Worm (Caenorhabditis elegans) whole organism, late embryonic: ENCODE data around the gene ubh-3.

ENCODE experiments used
- C08G9.2 ChIP-seq: sonication (generic microtip); optimal IDR thresholded peaks from 2 replicates; lab custom pipeline; 2016; ENCODE audit warnings: mild to moderate bottlenecking, missing genetic modification characterization, moderate library complexity, missing compliant biosample characterization
- F13H6.1 ChIP-seq: sonication (generic microtip); optimal IDR thresholded peaks from 2 replicates; lab custom pipeline; 2016; ENCODE audit warnings: missing genetic modification characterization, missing compliant biosample characterization
- K02D7.2 ChIP-seq: sonication (generic microtip); optimal IDR thresholded peaks from 2 replicates; lab custom pipeline; 2017; ENCODE audit warnings: mild to moderate bottlenecking, missing genetic modification characterization, missing compliant biosample characterization
- T23F11.4 ChIP-seq: fragments of 200-800 bp; sonication (Bioruptor generic); optimal IDR thresholded peaks from 2 replicates; lab custom pipeline; 2018; ENCODE audit warnings: mild to moderate bottlenecking, missing genetic modification characterization, missing compliant biosample characterization
- Y22D7AL.16 ChIP-seq: sonication (generic microtip); optimal IDR thresholded peaks from 2 replicates; lab custom pipeline; 2016; ENCODE audit warnings: missing genetic modification characterization, missing compliant biosample characterization
- ama-1 ChIP-seq: fragments of 150-350 bp; optimal IDR thresholded peaks from 2 replicates; lab custom pipeline; 2014
- ceh-2 ChIP-seq: sonication (generic microtip); optimal IDR thresholded peaks from 2 replicates; lab custom pipeline; 2016; ENCODE audit warnings: missing genotype, missing genetic modification characterization, missing compliant biosample characterization
- ceh-24 ChIP-seq: sonication (generic microtip); optimal IDR thresholded peaks from 2 replicates; lab custom pipeline; 2016; ENCODE audit warnings: mild to moderate bottlenecking, missing genetic modification characterization, missing compliant biosample characterization
- ceh-30 ChIP-seq: fragments of 150-350 bp; optimal IDR thresholded peaks from 2 replicates; lab custom pipeline; 2014; ENCODE audit warnings: missing biosample characterization, missing genetic modification characterization
- ceh-31 ChIP-seq: sonication (generic microtip); optimal IDR thresholded peaks from 2 replicates; lab custom pipeline; 2016; ENCODE audit warnings: missing genetic modification characterization, missing compliant biosample characterization
- ceh-34 ChIP-seq: sonication (generic microtip); optimal IDR thresholded peaks from 2 replicates; lab custom pipeline; 2016; ENCODE audit warnings: mild to moderate bottlenecking, missing genetic modification characterization, missing compliant biosample characterization
- ceh-48 ChIP-seq: sonication (generic microtip); optimal IDR thresholded peaks from 2 replicates; lab custom pipeline; 2016; ENCODE audit warnings: missing genetic modification characterization, inconsistent platforms, missing compliant biosample characterization
- ceh-6 ChIP-seq: fragments of 200-800 bp; sonication (Bioruptor generic); optimal IDR thresholded peaks from 2 replicates; lab custom pipeline; 2018; ENCODE audit warnings: mild to moderate bottlenecking, missing genetic modification characterization, missing compliant biosample characterization
- ceh-9 ChIP-seq: sonication (generic microtip); optimal IDR thresholded peaks from 2 replicates; lab custom pipeline; 2016; ENCODE audit warnings: mild to moderate bottlenecking, missing genetic modification characterization, inconsistent platforms, missing compliant biosample characterization
- dve-1 ChIP-seq: sonication (generic microtip); optimal IDR thresholded peaks from 2 replicates; lab custom pipeline; 2017; ENCODE audit warnings: antibody characterized with exemption, mild to moderate bottlenecking, missing genetic modification characterization, missing compliant biosample characterization
- elt-4 ChIP-seq: sonication (generic microtip); optimal IDR thresholded peaks from 2 replicates; lab custom pipeline; 2016; ENCODE audit warnings: missing genetic modification characterization, missing compliant biosample characterization
- ets-4 ChIP-seq: sonication (generic microtip); optimal IDR thresholded peaks from 2 replicates; lab custom pipeline; 2016; ENCODE audit warnings: missing genetic modification characterization, missing compliant biosample characterization
- fkh-6 ChIP-seq: sonication (generic microtip); optimal IDR thresholded peaks from 2 replicates; lab custom pipeline; 2016; ENCODE audit warnings: missing genetic modification characterization, missing compliant biosample characterization
- hlh-13 ChIP-seq: fragments of 200-800 bp; sonication (Bioruptor generic); optimal IDR thresholded peaks from 2 replicates; lab custom pipeline; 2018; ENCODE audit warnings: mild to moderate bottlenecking, missing genetic modification characterization, missing compliant biosample characterization
- hlh-15 ChIP-seq: sonication (generic microtip); optimal IDR thresholded peaks from 2 replicates; lab custom pipeline; 2016; ENCODE audit warnings: missing genetic modification characterization, missing compliant biosample characterization
- hlh-30 ChIP-seq: sonication (generic microtip); optimal IDR thresholded peaks from 2 replicates; lab custom pipeline; 2017; ENCODE audit warnings: antibody characterized with exemption, missing genetic modification characterization, missing compliant biosample characterization; ENCODE audit not compliant: insufficient read depth
- hlh-6 ChIP-seq: sonication (generic microtip); optimal IDR thresholded peaks from 2 replicates; lab custom pipeline; 2016; ENCODE audit warnings: missing genotype, missing genetic modification characterization, missing compliant biosample characterization
- lim-6 ChIP-seq: sonication (generic microtip); optimal IDR thresholded peaks from 2 replicates; lab custom pipeline; 2016; ENCODE audit warnings: missing genetic modification characterization, missing compliant biosample characterization
- madf-2 ChIP-seq: sonication (generic microtip); optimal IDR thresholded peaks from 2 replicates; lab custom pipeline; 2017; ENCODE audit warnings: missing genetic modification characterization, missing compliant biosample characterization
- mec-3 ChIP-seq: sonication (generic microtip); optimal IDR thresholded peaks from 2 replicates; lab custom pipeline; 2016; ENCODE audit warnings: borderline replicate concordance, missing genetic modification characterization, missing compliant biosample characterization
- nhr-11 ChIP-seq: fragments of 150-350 bp; optimal IDR thresholded peaks from 2 replicates; lab custom pipeline; 2014; ENCODE audit warnings: missing biosample characterization, missing genetic modification characterization
- nhr-232 ChIP-seq: sonication (generic microtip); optimal IDR thresholded peaks from 2 replicates; lab custom pipeline; 2016; ENCODE audit warnings: missing genetic modification characterization, missing compliant biosample characterization
- npax-4 ChIP-seq: sonication (generic microtip); optimal IDR thresholded peaks from 2 replicates; lab custom pipeline; 2016; ENCODE audit warnings: missing genetic modification characterization, missing compliant biosample characterization
- pat-9 ChIP-seq: fragments of 200-800 bp; sonication (Bioruptor generic); optimal IDR thresholded peaks from 2 replicates; lab custom pipeline; 2018; ENCODE audit warnings: mild to moderate bottlenecking, missing genetic modification characterization, moderate library complexity, missing compliant biosample characterization
- pqm-1 ChIP-seq: sonication (generic microtip); optimal IDR thresholded peaks from 2 replicates; lab custom pipeline; 2016; ENCODE audit warnings: missing genetic modification characterization, missing compliant biosample characterization
- pros-1 ChIP-seq: fragments of 150-350 bp; optimal IDR thresholded peaks from 2 replicates; lab custom pipeline; 2014; ENCODE audit warnings: missing biosample characterization, missing genetic modification reagents, missing genetic modification characterization
- ref-2 ChIP-seq: sonication (generic microtip); optimal IDR thresholded peaks from 2 replicates; lab custom pipeline; 2016; ENCODE audit warnings: missing genetic modification characterization, missing compliant biosample characterization
- rnt-1 ChIP-seq: sonication (generic microtip); optimal IDR thresholded peaks from 2 replicates; lab custom pipeline; 2016; ENCODE audit warnings: missing genetic modification characterization, missing compliant biosample characterization
- sox-2 ChIP-seq: fragments of 200-800 bp; sonication (Bioruptor generic); IDR thresholded peaks from 2 replicates; pipeline ENCODE4 v1.3.6; 2022; ENCODE audit warnings: missing genetic modification reagents, missing genetic modification characterization, missing compliant biosample characterization
- sox-4 ChIP-seq: sonication (generic microtip); optimal IDR thresholded peaks from 2 replicates; lab custom pipeline; 2017; ENCODE audit warnings: mild to moderate bottlenecking, missing genetic modification characterization, inconsistent platforms, missing compliant biosample characterization
- zip-5 ChIP-seq: sonication (generic microtip); optimal IDR thresholded peaks from 2 replicates; lab custom pipeline; 2016; ENCODE audit warnings: missing genetic modification characterization, missing compliant biosample characterization
- ztf-16 ChIP-seq: sonication (generic microtip); optimal IDR thresholded peaks from 2 replicates; lab custom pipeline; 2017; ENCODE audit warnings: missing genetic modification characterization, missing compliant biosample characterization

Gene ubh-3

ce11 chrV:6511121-6511520, 2.5 kb upstream of the ubh-3 start, which contains the start of gene ubh-1:
Gene ubh-1, minus strand, starts transcription at chrV:6511409.
- no peak for TF ChIP-seq ceh-24 (tag; lab: Kevin White, UChicago)
- TF ChIP-seq dve-1: no peak
- TF ChIP-seq ceh-30 (tag; lab: Kevin White, UChicago): no peak
- no peak for TF ChIP-seq ceh-31 (tag; lab: Kevin White, UChicago)
- TF ChIP-seq ama-1: no peak
- no peak for TF ChIP-seq ceh-9 (tag; lab: Kevin White, UChicago)
- TF ChIP-seq ceh-34 (tag; lab: Kevin White, UChicago): no peak
- no peak for TF ChIP-seq hlh-30 (tag; lab: Kevin White, UChicago)
- no peak for TF ChIP-seq fkh-6 (tag; lab: Kevin White, UChicago)
- TF ChIP-seq ceh-48 (tag; lab: Kevin White, UChicago): no peak
- TF ChIP-seq rnt-1 (tag; lab: Kevin White, UChicago): no peak

ce11 chrV:6510622-6511021, 2.0 kb upstream of the ubh-3 start:
- TF ChIP-seq npax-4 (no peak), pros-1 (no peak), sox-2 (GFP tag; lab: Robert Waterston, UW) (no peak)

ce11 chrV:6509717-6510116, 1.1 kb upstream of the ubh-3 start, which contains the start of gene ubh-2:
Gene ubh-2, minus strand, starts transcription at chrV:6509817.
- TF ChIP-seq ceh-6 (GFP tag; lab: Kevin White, UChicago) (no peak), fkh-6 (tag; lab: Kevin White, UChicago) (no peak), ref-2 (tag; lab: Kevin White, UChicago) (no peak), zip-5 (no peak), Y22D7AL.16 (tag; lab: Kevin White, UChicago) (no peak), ceh-24 (tag; lab: Kevin White, UChicago) (no peak), F13H6.1 (tag; lab: Kevin White, UChicago) (no peak), ztf-16 (no peak), K02D7.2 (no peak), nhr-11 (no peak), sox-2 (GFP tag; lab: Robert Waterston, UW) (no peak), ceh-9 (tag; lab: Kevin White, UChicago) (no peak), hlh-6 (tag; lab: Kevin White, UChicago) (no peak), ceh-2 (tag; lab: Kevin White, UChicago) (no peak), C08G9.2 (tag; lab: Kevin White, UChicago) (no peak), elt-4 (tag; lab: Kevin White, UChicago) (no peak), hlh-15 (tag; lab: Kevin White, UChicago) (no peak), rnt-1 (tag; lab: Kevin White, UChicago) (no peak), ets-4 (tag; lab: Kevin White, UChicago) (no peak), pqm-1 (tag; lab: Kevin White, UChicago) (no peak)
- TF ChIP-seq, all 69 proteins: peak for 0

- TF ChIP-seq hlh-13 (GFP tag; lab: Kevin White, UChicago) (no peak), nhr-232 (tag; lab: Kevin White, UChicago) (no peak), lim-6 (tag; lab: Kevin White, UChicago) (no peak), madf-2 (tag; lab: Kevin White, UChicago) (no peak), ceh-9 (tag; lab: Kevin White, UChicago) (no peak), mec-3 (tag; lab: Kevin White, UChicago) (no peak), T23F11.4 (GFP tag; lab: Kevin White, UChicago) (no peak), ceh-24 (tag; lab: Kevin White, UChicago) (no peak), C08G9.2 (tag; lab: Kevin White, UChicago) (no peak), ceh-48 (tag; lab: Kevin White, UChicago) (no peak), pat-9 (tag; lab: Kevin White, UChicago) (no peak), sox-4 (no peak)
- TF ChIP-seq, all 69 proteins: peak for 0
Observed at ce11 chrV:6506238-6506956, 2.2 kb downstream of the ubh-3 start.
